Fruit fly (Drosophila melanogaster): Measurements from ENCODE around the gene CG15258.

dm6 chr2L:15392371-15392770 lies 30.9 kb upstream of the CG15258 start:
- TF ChIP-seq CG31224 (GFP tag; IDR thresholded peaks at IDR 0.05) (no peak), knrl (GFP tag; IDR thresholded peaks at IDR 0.05; ENCODE audit: partially characterized antibody) (no peak)
